Fruit fly (Drosophila melanogaster) whole organism, embryonic: Measurements from ENCODE around the gene Tango1.

Source experiments
- Blimp-1 ChIP-seq: fragments of 200-800 bp; sonication (Bioruptor generic); optimal IDR thresholded peaks from 3 replicates; lab custom pipeline; 2018; ENCODE audit warnings: missing biosample characterization, missing genetic modification characterization, mild to moderate bottlenecking, moderate library complexity, missing genetic modification reagents
- CG10959 ChIP-seq: fragments of 200-800 bp; sonication (Bioruptor generic); IDR thresholded peaks from 2 replicates; pipeline ENCODE4 v1.3.6; 2022; ENCODE audit warnings: missing biosample characterization, missing genetic modification characterization
- CG11398 ChIP-seq: fragments of 200-800 bp; sonication (Bioruptor generic); optimal IDR thresholded peaks from 2 replicates; lab custom pipeline; 2016; ENCODE audit warnings: missing biosample characterization, missing genetic modification characterization
- CG12155 ChIP-seq: fragments of 200-800 bp; sonication (Bioruptor generic); optimal IDR thresholded peaks from 3 replicates; lab custom pipeline; 2016; ENCODE audit warnings: missing biosample characterization, missing genetic modification characterization
- CG13296 ChIP-seq: fragments of 200-800 bp; sonication (Bioruptor generic); optimal IDR thresholded peaks from 3 replicates; lab custom pipeline; 2018; ENCODE audit warnings: missing biosample characterization, mild to moderate bottlenecking, missing genetic modification characterization
- CG13424 ChIP-seq: fragments of 200-800 bp; sonication (Bioruptor generic); optimal IDR thresholded peaks from 2 replicates; lab custom pipeline; 2019; ENCODE audit warnings: missing biosample characterization, mild to moderate bottlenecking, missing genetic modification characterization, moderate library complexity
- CG13624 ChIP-seq: fragments of 200-800 bp; sonication (Bioruptor generic); optimal IDR thresholded peaks from 2 replicates; lab custom pipeline; 2016; ENCODE audit warnings: missing biosample characterization, missing genetic modification characterization
- CG1602 ChIP-seq: fragments of 200-800 bp; sonication (Bioruptor generic); optimal IDR thresholded peaks from 3 replicates; lab custom pipeline; 2016; ENCODE audit warnings: missing biosample characterization, missing genetic modification characterization
- CG1603 ChIP-seq: fragments of 200-800 bp; sonication (Bioruptor generic); optimal IDR thresholded peaks from 2 replicates; lab custom pipeline; 2019; ENCODE audit warnings: missing biosample characterization, mild to moderate bottlenecking, missing genetic modification characterization, moderate library complexity
- CG17802 ChIP-seq: fragments of 200-800 bp; sonication (Bioruptor generic); optimal IDR thresholded peaks from 2 replicates; lab custom pipeline; 2018; ENCODE audit warnings: missing biosample characterization, mild to moderate bottlenecking, missing genetic modification characterization, moderate library complexity
- CG2712 ChIP-seq: fragments of 200-800 bp; optimal IDR thresholded peaks from 3 replicates; lab custom pipeline; 2019; ENCODE audit warnings: missing biosample characterization, mild to moderate bottlenecking, missing genetic modification characterization, moderate library complexity
- CG31224 ChIP-seq: fragments of 200-800 bp; sonication (Bioruptor generic); IDR thresholded peaks from 2 replicates; pipeline ENCODE4 v1.3.6; 2022; ENCODE audit warnings: missing biosample characterization, missing genetic modification characterization
- CG3163 ChIP-seq: fragments of 200-800 bp; sonication (Bioruptor generic); optimal IDR thresholded peaks from 3 replicates; lab custom pipeline; 2016; ENCODE audit warnings: missing biosample characterization, missing genetic modification characterization
- CG4360 ChIP-seq: fragments of 200-800 bp; sonication (Bioruptor generic); IDR thresholded peaks from 2 replicates; pipeline ENCODE4 v1.3.6; 2022; ENCODE audit warnings: missing biosample characterization, missing genetic modification characterization
- CG6175 ChIP-seq: fragments of 200-800 bp; sonication (Bioruptor generic); IDR thresholded peaks from 3 replicates; pipeline ENCODE4 v1.3.6; 2022; ENCODE audit warnings: missing biosample characterization, missing genetic modification characterization
- CG6854 ChIP-seq: fragments of 200-800 bp; sonication (Bioruptor generic); optimal IDR thresholded peaks from 3 replicates; lab custom pipeline; 2017; ENCODE audit warnings: missing biosample characterization, mild to moderate bottlenecking, missing genetic modification characterization
- CG7928 ChIP-seq: fragments of 200-800 bp; sonication (Bioruptor generic); optimal IDR thresholded peaks from 2 replicates; lab custom pipeline; 2017; ENCODE audit warnings: missing biosample characterization, mild to moderate bottlenecking, missing genetic modification characterization
- CG8281 ChIP-seq: fragments of 200-800 bp; sonication (Bioruptor generic); optimal IDR thresholded peaks from 2 replicates; lab custom pipeline; 2018; ENCODE audit warnings: missing biosample characterization, mild to moderate bottlenecking, missing genetic modification characterization, moderate library complexity
- CG9609 ChIP-seq: fragments of 200-800 bp; sonication (Bioruptor generic); optimal IDR thresholded peaks from 3 replicates; lab custom pipeline; 2016; ENCODE audit warnings: missing biosample characterization, missing genetic modification characterization
- Deaf1 ChIP-seq: fragments of 200-800 bp; optimal IDR thresholded peaks from 3 replicates; lab custom pipeline; 2019; ENCODE audit warnings: missing biosample characterization, mild to moderate bottlenecking, missing genetic modification characterization, moderate library complexity
- Ets97D ChIP-seq: fragments of 200-800 bp; sonication (Bioruptor generic); optimal IDR thresholded peaks from 3 replicates; lab custom pipeline; 2016; ENCODE audit warnings: missing biosample characterization, missing genetic modification characterization
- HLH4C ChIP-seq: fragments of 200-800 bp; sonication (Bioruptor generic); IDR thresholded peaks from 3 replicates; pipeline ENCODE4 v1.3.6; 2022; ENCODE audit warnings: missing biosample characterization, missing genetic modification characterization; ENCODE audit not compliant: partially characterized antibody
- HLHmδ ChIP-seq: fragments of 200-800 bp; sonication (Bioruptor generic); optimal IDR thresholded peaks from 2 replicates; lab custom pipeline; 2018; ENCODE audit warnings: missing biosample characterization, mild to moderate bottlenecking, missing genetic modification characterization, moderate library complexity
- Hand ChIP-seq: fragments of 200-800 bp; sonication (Bioruptor generic); optimal IDR thresholded peaks from 2 replicates; lab custom pipeline; 2017; ENCODE audit warnings: mild to moderate bottlenecking, missing biosample characterization, missing genetic modification reagents, missing genetic modification characterization
- HmgD ChIP-seq: fragments of 200-800 bp; sonication (Bioruptor generic); optimal IDR thresholded peaks from 3 replicates; lab custom pipeline; 2016; ENCODE audit warnings: missing biosample characterization, missing genetic modification characterization
- Lpt ChIP-seq: fragments of >200 bp; optimal IDR thresholded peaks from 2 replicates; lab custom pipeline; 2018; ENCODE audit warnings: missing biosample characterization, missing genetic modification characterization
- Mrtf ChIP-seq: fragments of 200-800 bp; sonication (Bioruptor generic); IDR thresholded peaks from 3 replicates; pipeline ENCODE4 v1.3.6; 2022; ENCODE audit warnings: missing biosample characterization, missing genetic modification characterization
- NFAT ChIP-seq: fragments of 200-800 bp; sonication (Bioruptor generic); IDR thresholded peaks from 2 replicates; pipeline ENCODE4 v1.3.6; 2022; ENCODE audit warnings: missing biosample characterization, missing genetic modification characterization
- Nf-YA ChIP-seq: fragments of 200-800 bp; sonication (Bioruptor generic); IDR thresholded peaks from 2 replicates; pipeline ENCODE4 v1.3.6; 2022; ENCODE audit warnings: missing biosample characterization, missing genetic modification characterization
- Ravus ChIP-seq: fragments of 200-800 bp; sonication (Bioruptor generic); IDR thresholded peaks from 2 replicates; pipeline ENCODE4 v1.3.6; 2022; ENCODE audit warnings: missing biosample characterization, missing genetic modification characterization
- Scr ChIP-seq: fragments of 200-800 bp; sonication (Bioruptor generic); IDR thresholded peaks from 2 replicates; pipeline ENCODE4 v1.3.6; 2022; ENCODE audit warnings: missing biosample characterization, missing genetic modification characterization; ENCODE audit not compliant: partially characterized antibody
- ara ChIP-seq: fragments of 200-800 bp; sonication (Bioruptor generic); IDR thresholded peaks from 2 replicates; pipeline ENCODE4 v1.3.6; 2022; ENCODE audit warnings: missing biosample characterization, missing genetic modification characterization
- ato ChIP-seq: fragments of 200-800 bp; sonication (Bioruptor generic); IDR thresholded peaks from 2 replicates; pipeline ENCODE4 v1.3.6; 2022; ENCODE audit warnings: missing biosample characterization, missing genetic modification characterization; ENCODE audit not compliant: partially characterized antibody
- bowl ChIP-seq: fragments of 200-800 bp; sonication (Bioruptor generic); IDR thresholded peaks from 2 replicates; pipeline ENCODE4 v1.3.6; 2022; ENCODE audit warnings: missing biosample characterization, missing genetic modification characterization
- chif ChIP-seq, 2 experiments: fragments of 200-800 bp; sonication (Bioruptor generic); optimal IDR thresholded peaks; 3 replicates each; lab custom pipeline; 2016; ENCODE audit warnings: missing biosample characterization in 2 of 2, missing genetic modification characterization in 2 of 2
- dmrt99B ChIP-seq: fragments of 200-800 bp; sonication (Bioruptor generic); optimal IDR thresholded peaks from 2 replicates; lab custom pipeline; 2018; ENCODE audit warnings: missing biosample characterization, mild to moderate bottlenecking, missing genetic modification characterization, moderate library complexity
- emc ChIP-seq: fragments of 200-800 bp; sonication (Bioruptor generic); optimal IDR thresholded peaks from 2 replicates; lab custom pipeline; 2016; ENCODE audit warnings: missing biosample characterization, missing genetic modification characterization
- ems ChIP-seq: fragments of 200-800 bp; sonication (Bioruptor generic); optimal IDR thresholded peaks from 3 replicates; lab custom pipeline; 2016; ENCODE audit warnings: missing biosample characterization, missing genetic modification characterization
- gcm2 ChIP-seq: fragments of 200-800 bp; sonication (Bioruptor generic); optimal IDR thresholded peaks from 2 replicates; lab custom pipeline; 2016; ENCODE audit warnings: missing biosample characterization, missing genetic modification characterization
- nmo ChIP-seq: fragments of 200-800 bp; sonication (Bioruptor generic); optimal IDR thresholded peaks from 2 replicates; lab custom pipeline; 2018; ENCODE audit warnings: missing biosample characterization, mild to moderate bottlenecking, missing genetic modification characterization, moderate library complexity
- phol ChIP-seq: fragments of 200-800 bp; sonication (Bioruptor generic); optimal IDR thresholded peaks from 3 replicates; lab custom pipeline; 2018; ENCODE audit warnings: missing biosample characterization, mild to moderate bottlenecking, missing genetic modification characterization, moderate library complexity
- prd ChIP-seq, 3 experiments: fragments of >200 bp in 2 of 3; fragments of 200-800 bp in 1 of 3; sonication (Bioruptor generic) in 1 of 3; optimal IDR thresholded peaks in 2 of 3; IDR thresholded peaks in 1 of 3; 2 replicates in 2 of 3; 3 replicates in 1 of 3; pipeline versions ENCODE4 v1.3.6 to Lab custom; 2017 to 2022; ENCODE audit warnings: missing biosample characterization in 1 of 3, missing genetic modification characterization in 1 of 3
- ro ChIP-seq: fragments of 200-800 bp; sonication (Bioruptor generic); IDR thresholded peaks from 2 replicates; pipeline ENCODE4 v1.3.6; 2022; ENCODE audit warnings: missing biosample characterization, missing genetic modification characterization
- run ChIP-seq: fragments of 200-800 bp; sonication (Bioruptor generic); optimal IDR thresholded peaks from 3 replicates; lab custom pipeline; 2018; ENCODE audit warnings: missing biosample characterization, mild to moderate bottlenecking, missing genetic modification characterization
- salm ChIP-seq: fragments of 200-800 bp; sonication (Bioruptor generic); optimal IDR thresholded peaks from 2 replicates; lab custom pipeline; 2018; ENCODE audit warnings: missing biosample characterization, mild to moderate bottlenecking, missing genetic modification characterization
- sr ChIP-seq: fragments of 200-800 bp; sonication (Bioruptor generic); IDR thresholded peaks from 3 replicates; pipeline ENCODE4 v1.3.6; 2022; ENCODE audit warnings: missing biosample characterization, missing genetic modification characterization
- tx ChIP-seq: fragments of 200-800 bp; sonication (Bioruptor generic); optimal IDR thresholded peaks from 2 replicates; lab custom pipeline; 2016; ENCODE audit warnings: missing biosample characterization, missing genetic modification characterization
- unc-4 ChIP-seq: fragments of 200-800 bp; sonication (Bioruptor generic); IDR thresholded peaks from 2 replicates; pipeline ENCODE4 v1.3.6; 2022; ENCODE audit warnings: missing biosample characterization, missing genetic modification characterization; ENCODE audit not compliant: partially characterized antibody
- usp ChIP-seq: fragments of >200 bp; optimal IDR thresholded peaks from 2 replicates; lab custom pipeline; 2017; ENCODE audit warnings: missing biosample characterization, missing genetic modification characterization
- wdn ChIP-seq: fragments of 200-800 bp; sonication (Bioruptor generic); IDR thresholded peaks from 2 replicates; pipeline ENCODE4 v1.3.6; 2022; ENCODE audit warnings: missing biosample characterization, missing genetic modification characterization

Tango1 gene

DNA sequence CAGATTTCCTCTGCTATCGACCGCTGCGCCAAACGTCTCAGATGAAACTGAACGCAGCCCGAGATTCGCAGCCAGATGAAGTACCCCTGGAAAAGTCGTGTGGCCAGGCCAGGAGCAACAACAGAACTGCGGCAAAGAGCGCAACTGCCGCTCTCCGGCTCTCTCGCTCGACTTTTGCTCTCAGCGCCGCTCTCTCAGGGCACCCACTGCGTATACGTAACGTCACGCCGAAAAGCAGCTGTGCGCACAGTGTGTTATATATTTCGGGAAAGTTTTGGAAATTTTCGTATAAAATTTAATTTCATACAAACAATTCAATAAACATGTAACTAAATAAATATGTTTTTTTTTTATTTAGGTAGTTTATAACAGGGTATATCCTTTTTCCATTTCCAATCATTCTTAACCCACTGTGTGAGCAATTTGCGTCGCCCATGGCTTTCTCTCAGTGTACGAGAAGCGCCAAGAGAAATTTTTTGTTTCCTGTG lies 48.1 kb upstream of the Tango1 start, which contains the start of gene Dpp10 (continued):
- TF ChIP-seq Lpt (GFP tag; lab: Kevin White, UChicago) (no peak), wdn (GFP tag; lab: Robert Waterston, UW) (peak; percentile 96), ems (peak; percentile 91), CG10959 (GFP tag; lab: Robert Waterston, UW) (peak; percentile 69; the same call in 1 of the 2 replicates), CG6854 (GFP tag; lab: Kevin White, UChicago) (peak; percentile 87), Ravus (GFP tag; lab: Robert Waterston, UW) (peak; percentile 91), gcm2 (GFP tag; lab: Kevin White, UChicago) (peak; percentile 78), Nf-YA (peak; percentile 90), CG8281 (tag; lab: Kevin White, UChicago) (peak; percentile 70), NFAT (GFP tag; lab: Robert Waterston, UW) (peak; percentile 93), chif (GFP tag; optimal IDR thresholded peaks at IDR 0.05; lab: Kevin White, UChicago) (peak; percentile 81 to 87), CG12155 (GFP tag; lab: Kevin White, UChicago) (peak; percentile 83), nmo (GFP tag; lab: Kevin White, UChicago) (peak; percentile 78), CG9609 (GFP tag; lab: Kevin White, UChicago) (peak; percentile 80), HmgD (GFP tag; lab: Kevin White, UChicago) (peak; percentile 25), CG2712 (tag; lab: Kevin White, UChicago) (peak; percentile 73), ro (GFP tag; lab: Robert Waterston, UW) (peak; percentile 82), ara (GFP tag; lab: Robert Waterston, UW) (peak; percentile 77), emc (GFP tag; lab: Kevin White, UChicago) (peak; percentile 83), CG13424 (peak; percentile 96), unc-4 (GFP tag; lab: Robert Waterston, UW) (no peak), CG4360 (GFP tag; lab: Robert Waterston, UW) (peak; percentile 38; the same call in 1 of the 2 replicates), salm (tag; lab: Kevin White, UChicago) (peak; percentile 60), Ets97D (peak; percentile 55), CG13624 (GFP tag; lab: Kevin White, UChicago) (peak; percentile 92), CG17802 (tag; lab: Kevin White, UChicago) (peak; percentile 3), HLHmδ (GFP tag; lab: Kevin White, UChicago) (no peak), CG3163 (GFP tag; lab: Kevin White, UChicago) (peak; percentile 66), phol (peak; percentile 75), Scr (no peak; the same call in 1 of the 2 replicates), CG1602 (peak; percentile 72), dmrt99B (tag; lab: Kevin White, UChicago) (peak; percentile 93), Blimp-1 (GFP tag; lab: Kevin White, UChicago) (peak; percentile 73), prd (optimal IDR thresholded peaks at IDR 0.05; lab: Kevin White, UChicago) (no peak), prd (GFP tag; IDR thresholded peaks at IDR 0.05; lab: Robert Waterston, UW) (peak; percentile 95), CG1603 (tag; lab: Kevin White, UChicago) (peak; percentile 78), Deaf1 (tag; lab: Kevin White, UChicago) (peak; percentile 74), CG31224 (GFP tag; lab: Robert Waterston, UW) (peak; percentile 91), ato (GFP tag; lab: Robert Waterston, UW) (no peak), Hand (peak; percentile 95), bowl (peak; percentile 93), CG11398 (peak; percentile 75), sr (GFP tag; lab: Robert Waterston, UW) (peak; percentile 65; the same call in 1 of the 3 replicates), CG7928 (GFP tag; lab: Kevin White, UChicago) (peak; percentile 68), tx (peak; percentile 87), usp (GFP tag; lab: Kevin White, UChicago) (no peak), HLH4C (peak; percentile 35; the same call in 1 of the 3 replicates), Mrtf (GFP tag; lab: Robert Waterston, UW) (peak; percentile 96), run (tag; lab: Kevin White, UChicago) (peak; percentile 69), CG13296 (GFP tag; lab: Kevin White, UChicago) (peak; percentile 94), CG6175 (GFP tag; lab: Robert Waterston, UW) (peak; percentile 94)
